Fruit fly (Drosophila melanogaster) whole organism, embryonic: ENCODE results near the gene CG43707.
A peak's percentile ranks its signal among the peaks of the same experiment; 100 is the strongest.

Experiments used
- Atf6 ChIP-seq: fragments of 200-800 bp; sonication (Bioruptor generic); IDR thresholded peaks from 2 replicates; pipeline ENCODE4 v1.3.6; 2022; ENCODE audit warnings: missing biosample characterization, missing genetic modification characterization
- CG12744 ChIP-seq: fragments of 200-800 bp; sonication (Bioruptor generic); optimal IDR thresholded peaks from 2 replicates; lab custom pipeline; 2016; ENCODE audit warnings: missing biosample characterization, missing genetic modification characterization
- CG15073 ChIP-seq: fragments of 200-800 bp; sonication (Bioruptor generic); optimal IDR thresholded peaks from 2 replicates; lab custom pipeline; 2016; ENCODE audit warnings: missing biosample characterization, missing genetic modification characterization
- CG17328 ChIP-seq: fragments of 200-800 bp; sonication (Bioruptor generic); IDR thresholded peaks from 2 replicates; pipeline ENCODE4 v1.3.6; 2022; ENCODE audit warnings: missing biosample characterization, missing genetic modification characterization
- CG4820 ChIP-seq: fragments of 200-800 bp; sonication (Bioruptor generic); optimal IDR thresholded peaks from 3 replicates; lab custom pipeline; 2016; ENCODE audit warnings: missing biosample characterization, missing genetic modification characterization
- CG7372 ChIP-seq: fragments of 200-800 bp; sonication (Bioruptor generic); IDR thresholded peaks from 2 replicates; pipeline ENCODE4 v1.3.6; 2022; ENCODE audit warnings: missing biosample characterization, missing genetic modification characterization
- CG8478 ChIP-seq: fragments of >200 bp; optimal IDR thresholded peaks from 2 replicates; lab custom pipeline; 2018
- Dad ChIP-seq: fragments of 200-800 bp; sonication (Bioruptor generic); optimal IDR thresholded peaks from 3 replicates; lab custom pipeline; 2016; ENCODE audit warnings: missing biosample characterization, missing genetic modification characterization
- crp ChIP-seq, 2 experiments: fragments of 200-800 bp; sonication (Bioruptor generic); optimal IDR thresholded peaks; 2 replicates in 1 of 2; 3 replicates in 1 of 2; lab custom pipeline; 2017; ENCODE audit warnings: missing biosample characterization in 2 of 2, missing genetic modification characterization in 2 of 2, mild to moderate bottlenecking in 1 of 2, moderate library complexity in 1 of 2
- kah ChIP-seq: fragments of 200-800 bp; sonication (Bioruptor generic); optimal IDR thresholded peaks from 2 replicates; lab custom pipeline; 2018; ENCODE audit warnings: missing biosample characterization, mild to moderate bottlenecking, missing genetic modification characterization
- pb ChIP-seq: fragments of 200-800 bp; sonication (Bioruptor generic); optimal IDR thresholded peaks from 3 replicates; lab custom pipeline; 2016; ENCODE audit warnings: missing biosample characterization, missing genetic modification characterization
- pzg ChIP-seq: fragments of 200-800 bp; sonication (Bioruptor generic); optimal IDR thresholded peaks from 3 replicates; lab custom pipeline; 2018; ENCODE audit warnings: missing biosample characterization, mild to moderate bottlenecking, missing genetic modification characterization, moderate library complexity

DNA sequence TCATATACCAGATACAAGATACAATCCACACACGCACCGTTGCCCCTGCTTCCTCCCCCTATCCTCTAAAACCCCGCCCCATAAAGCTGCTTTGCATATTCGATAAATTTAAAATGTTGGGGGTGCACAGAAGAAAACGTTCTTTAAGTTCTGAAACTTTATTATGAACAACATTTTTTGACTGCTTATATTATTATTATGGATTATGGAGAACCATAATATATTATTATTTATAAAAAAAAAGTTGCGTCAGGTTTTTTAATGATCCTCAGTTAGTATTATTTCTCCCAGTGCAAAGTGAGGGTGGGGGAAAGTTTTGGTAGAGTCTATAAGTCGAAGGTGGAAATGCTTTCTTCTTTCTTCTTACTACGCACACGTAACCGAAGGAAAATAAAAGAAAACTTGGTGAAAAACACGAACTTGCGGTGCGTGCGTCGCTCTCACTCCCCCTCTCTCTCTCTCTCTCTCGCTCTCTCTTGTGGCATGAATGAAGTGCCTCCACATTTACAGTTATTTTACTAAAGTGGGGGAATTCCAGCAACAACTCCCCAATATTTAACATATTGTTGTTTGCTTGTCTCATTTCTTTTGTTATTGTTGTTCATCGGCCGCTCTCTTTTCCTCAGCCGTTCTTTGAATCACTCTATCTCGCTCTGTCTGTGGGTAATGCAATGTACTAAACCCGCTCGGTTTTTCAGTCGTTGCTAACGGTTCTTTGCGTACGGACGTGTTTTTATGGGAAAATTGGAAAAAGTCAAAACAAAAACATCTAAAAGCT, 32.4 kb downstream of the CG43707 start:
- no peak for TF ChIP-seq CG12744
- TF ChIP-seq CG4820 (GFP tag; lab: Kevin White, UChicago) = peak; percentile 69
- peak; percentile 38; the same call in 1 of the 2 replicates for TF ChIP-seq Atf6 (GFP tag; lab: Robert Waterston, UW)
- TF ChIP-seq pzg (GFP tag; lab: Kevin White, UChicago) = no peak
- peak; percentile 16 for TF ChIP-seq CG8478 (lab: Kevin White, UChicago)
- no peak for TF ChIP-seq pb
- TF ChIP-seq kah (GFP tag; lab: Kevin White, UChicago) = peak; percentile 9
- TF ChIP-seq CG17328 (GFP tag; lab: Robert Waterston, UW) = peak; percentile 92
- TF ChIP-seq CG7372 = 0 out of 2 replicates have a peak, but pooled peaks have one; percentile 59
- TF ChIP-seq crp (GFP tag; optimal IDR thresholded peaks at IDR 0.05; lab: Kevin White, UChicago) = peak in 1 of 2 experiments; percentile 11
- TF ChIP-seq CG15073 (GFP tag; lab: Kevin White, UChicago) = peak; percentile 46
- TF ChIP-seq Dad (GFP tag; lab: Kevin White, UChicago) = no peak
